Worm (Caenorhabditis elegans) whole organism, late embryonic: Measurements from ENCODE around the gene nlr-1.

Experiments used
- T23F11.4 ChIP-seq: fragments of 200-800 bp; sonication (Bioruptor generic); optimal IDR thresholded peaks from 2 replicates; lab custom pipeline; 2018; ENCODE audit warnings: mild to moderate bottlenecking, missing genetic modification characterization, missing compliant biosample characterization
- dve-1 ChIP-seq: sonication (generic microtip); optimal IDR thresholded peaks from 2 replicates; lab custom pipeline; 2017; ENCODE audit warnings: antibody characterized with exemption, mild to moderate bottlenecking, missing genetic modification characterization, missing compliant biosample characterization
- fkh-10 ChIP-seq: fragments of 150-350 bp; optimal IDR thresholded peaks from 2 replicates; lab custom pipeline; 2014; ENCODE audit warnings: missing biosample characterization, missing genetic modification reagents, missing genetic modification characterization
- nfya-1 ChIP-seq: sonication (generic microtip); optimal IDR thresholded peaks from 2 replicates; lab custom pipeline; 2017; ENCODE audit warnings: missing genetic modification characterization, mild to moderate bottlenecking, missing compliant biosample characterization, antibody characterized with exemption, moderate library complexity
- nhr-11 ChIP-seq: fragments of 150-350 bp; optimal IDR thresholded peaks from 2 replicates; lab custom pipeline; 2014; ENCODE audit warnings: missing biosample characterization, missing genetic modification characterization
- syd-9 ChIP-seq: sonication (generic microtip); optimal IDR thresholded peaks from 2 replicates; lab custom pipeline; 2016; ENCODE audit warnings: mild to moderate bottlenecking, missing genetic modification characterization, moderate library complexity, missing compliant biosample characterization

ce11 chrIV:12218253-12218652, 40.1 kb upstream of the nlr-1 start:
- TF ChIP-seq dve-1: no peak
- TF ChIP-seq nhr-11 (tag; lab: Kevin White, UChicago): no peak
- no peak for TF ChIP-seq nfya-1 (tag; lab: Kevin White, UChicago)
- no peak for TF ChIP-seq fkh-10 (GFP tag; lab: Kevin White, UChicago)
- TF ChIP-seq syd-9 (tag; lab: Kevin White, UChicago): no peak
- no peak for TF ChIP-seq T23F11.4 (GFP tag; lab: Kevin White, UChicago)
